Fruit fly (Drosophila melanogaster) whole organism, embryonic: Measurements from ENCODE around the gene Fnta.

Experiments
- ATbp ChIP-seq: fragments of 200-800 bp; sonication (Bioruptor generic); optimal IDR thresholded peaks from 2 replicates; lab custom pipeline; 2017; ENCODE audit warnings: missing biosample characterization, mild to moderate bottlenecking, missing genetic modification characterization, missing genetic modification reagents
- Asciz ChIP-seq: fragments of 200-800 bp; sonication (Bioruptor generic); optimal IDR thresholded peaks from 2 replicates; lab custom pipeline; 2017; ENCODE audit warnings: missing biosample characterization, mild to moderate bottlenecking, missing genetic modification characterization, missing genetic modification reagents
- CG10209 ChIP-seq: fragments of 200-800 bp; sonication (Bioruptor generic); optimal IDR thresholded peaks from 3 replicates; lab custom pipeline; 2017; ENCODE audit warnings: missing biosample characterization, mild to moderate bottlenecking, missing genetic modification characterization, missing genetic modification reagents
- CG13424 ChIP-seq: fragments of 200-800 bp; sonication (Bioruptor generic); optimal IDR thresholded peaks from 2 replicates; lab custom pipeline; 2019; ENCODE audit warnings: missing biosample characterization, mild to moderate bottlenecking, missing genetic modification characterization, moderate library complexity
- CG17612 ChIP-seq: fragments of 200-800 bp; sonication (Bioruptor generic); IDR thresholded peaks from 2 replicates; pipeline ENCODE4 v1.3.6; 2022; ENCODE audit warnings: missing biosample characterization, missing genetic modification characterization
- CG2678 ChIP-seq: fragments of 200-800 bp; sonication (Bioruptor generic); optimal IDR thresholded peaks from 3 replicates; lab custom pipeline; 2019; ENCODE audit warnings: missing biosample characterization, mild to moderate bottlenecking, missing genetic modification characterization, moderate library complexity
- CG2889 ChIP-seq: fragments of 200-800 bp; sonication (Bioruptor generic); IDR thresholded peaks from 3 replicates; pipeline ENCODE4 v1.3.6; 2022; ENCODE audit warnings: missing biosample characterization, missing genetic modification characterization
- CG30020 ChIP-seq: fragments of 200-800 bp; optimal IDR thresholded peaks from 2 replicates; lab custom pipeline; 2019; ENCODE audit warnings: missing biosample characterization, mild to moderate bottlenecking, missing genetic modification characterization, moderate library complexity
- CG31365 ChIP-seq: fragments of 200-800 bp; sonication (Bioruptor generic); optimal IDR thresholded peaks from 2 replicates; lab custom pipeline; 2018; ENCODE audit warnings: missing biosample characterization, mild to moderate bottlenecking, missing genetic modification characterization
- CG32532 ChIP-seq: fragments of 200-800 bp; sonication (Bioruptor generic); IDR thresholded peaks from 2 replicates; pipeline ENCODE4 v1.3.6; 2022; ENCODE audit warnings: missing biosample characterization, missing genetic modification characterization
- CG32767 ChIP-seq: fragments of 200-800 bp; sonication (Bioruptor generic); IDR thresholded peaks from 2 replicates; pipeline ENCODE4 v1.3.6; 2022; ENCODE audit warnings: missing biosample characterization, missing genetic modification characterization
- CG4617 ChIP-seq: fragments of 200-800 bp; sonication (Bioruptor generic); optimal IDR thresholded peaks from 3 replicates; lab custom pipeline; 2016; ENCODE audit warnings: missing biosample characterization, missing genetic modification characterization, borderline replicate concordance
- CG5180 ChIP-seq: fragments of 200-800 bp; sonication (Bioruptor generic); optimal IDR thresholded peaks from 3 replicates; lab custom pipeline; 2017; ENCODE audit warnings: missing biosample characterization, missing genetic modification characterization, mild to moderate bottlenecking, moderate library complexity, missing genetic modification reagents
- CG8281 ChIP-seq: fragments of 200-800 bp; sonication (Bioruptor generic); optimal IDR thresholded peaks from 2 replicates; lab custom pipeline; 2018; ENCODE audit warnings: missing biosample characterization, mild to moderate bottlenecking, missing genetic modification characterization, moderate library complexity
- CG8359 ChIP-seq: fragments of 200-800 bp; sonication (Bioruptor generic); optimal IDR thresholded peaks from 2 replicates; lab custom pipeline; 2017; ENCODE audit warnings: missing biosample characterization, mild to moderate bottlenecking, missing genetic modification characterization, borderline replicate concordance
- CG8924 ChIP-seq: fragments of 200-800 bp; optimal IDR thresholded peaks from 3 replicates; lab custom pipeline; 2019; ENCODE audit warnings: missing biosample characterization, mild to moderate bottlenecking, missing genetic modification characterization, moderate library complexity
- CG9727 ChIP-seq: fragments of 200-800 bp; sonication (Bioruptor generic); optimal IDR thresholded peaks from 3 replicates; lab custom pipeline; 2017; ENCODE audit warnings: missing biosample characterization, mild to moderate bottlenecking, missing genetic modification characterization
- Chrac-16 ChIP-seq: fragments of 200-800 bp; sonication (Bioruptor generic); optimal IDR thresholded peaks from 3 replicates; lab custom pipeline; 2016; ENCODE audit warnings: missing biosample characterization, missing genetic modification characterization
- D19B ChIP-seq: fragments of 200-800 bp; sonication (Bioruptor generic); optimal IDR thresholded peaks from 2 replicates; lab custom pipeline; 2017; ENCODE audit warnings: missing biosample characterization, mild to moderate bottlenecking, missing genetic modification characterization
- E2f2 ChIP-seq: fragments of 200-800 bp; sonication (Bioruptor generic); IDR thresholded peaks from 2 replicates; pipeline ENCODE4 v1.3.6; 2022; ENCODE audit warnings: missing biosample characterization, missing genetic modification characterization
- Hr3 ChIP-seq: fragments of 200-800 bp; sonication (Bioruptor generic); optimal IDR thresholded peaks from 3 replicates; lab custom pipeline; 2016; ENCODE audit warnings: missing biosample characterization, missing genetic modification characterization
- MBD-R2 ChIP-seq: fragments of 200-800 bp; sonication (Bioruptor generic); IDR thresholded peaks from 2 replicates; pipeline ENCODE4 v1.3.6; 2022; ENCODE audit warnings: missing biosample characterization, missing genetic modification characterization
- MTF-1 ChIP-seq: fragments of 200-800 bp; sonication (Bioruptor generic); optimal IDR thresholded peaks from 2 replicates; lab custom pipeline; 2018; ENCODE audit warnings: missing biosample characterization, mild to moderate bottlenecking, missing genetic modification characterization, borderline replicate concordance
- Poxn ChIP-seq: fragments of 200-800 bp; sonication (Bioruptor generic); IDR thresholded peaks from 2 replicates; pipeline ENCODE4 v1.3.6; 2022; ENCODE audit warnings: missing biosample characterization, missing genetic modification characterization
- Sox100B ChIP-seq: fragments of 200-800 bp; sonication (Bioruptor generic); optimal IDR thresholded peaks from 3 replicates; lab custom pipeline; 2018; ENCODE audit warnings: missing biosample characterization, mild to moderate bottlenecking, missing genetic modification characterization
- Trl ChIP-seq, 3 experiments: fragments of >200 bp in 2 of 3; fragments of 200-800 bp in 1 of 3; sonication (Bioruptor generic) in 1 of 3; optimal IDR thresholded peaks; 2 replicates in 1 of 3; 3 replicates in 2 of 3; lab custom pipeline; 2016 to 2017; ENCODE audit warnings: missing biosample characterization in 1 of 3, missing genetic modification characterization in 1 of 3
- bigmax ChIP-seq: fragments of 200-800 bp; sonication (Bioruptor generic); optimal IDR thresholded peaks from 2 replicates; lab custom pipeline; 2018; ENCODE audit warnings: missing biosample characterization, mild to moderate bottlenecking, missing genetic modification characterization
- bsh ChIP-seq, 2 experiments: fragments of 200-800 bp; sonication (Bioruptor generic); optimal IDR thresholded peaks; 2 replicates each; lab custom pipeline; 2017 to 2018; ENCODE audit warnings: mild to moderate bottlenecking in 2 of 2, missing biosample characterization in 2 of 2, missing genetic modification characterization in 2 of 2, moderate library complexity in 1 of 2
- btn ChIP-seq: fragments of 200-800 bp; sonication (Bioruptor generic); optimal IDR thresholded peaks from 2 replicates; lab custom pipeline; 2016; ENCODE audit warnings: missing biosample characterization, missing genetic modification characterization
- chn ChIP-seq: fragments of 200-800 bp; sonication (Bioruptor generic); optimal IDR thresholded peaks from 2 replicates; lab custom pipeline; 2016; ENCODE audit warnings: missing biosample characterization, missing genetic modification characterization
- ci ChIP-seq: fragments of 200-800 bp; sonication (Bioruptor generic); IDR thresholded peaks from 3 replicates; pipeline ENCODE4 v1.3.6; 2022; ENCODE audit warnings: missing biosample characterization, missing genetic modification characterization
- crol ChIP-seq: fragments of 200-800 bp; sonication (Bioruptor generic); IDR thresholded peaks from 2 replicates; pipeline ENCODE4 v1.3.6; 2022; ENCODE audit warnings: missing biosample characterization, missing genetic modification characterization
- ewg ChIP-seq: fragments of 200-800 bp; sonication (Bioruptor generic); optimal IDR thresholded peaks from 3 replicates; lab custom pipeline; 2017; ENCODE audit warnings: mild to moderate bottlenecking, missing biosample characterization, missing genetic modification reagents, missing genetic modification characterization
- hbn ChIP-seq: fragments of 200-800 bp; sonication (Bioruptor generic); IDR thresholded peaks from 2 replicates; pipeline ENCODE4 v1.3.6; 2022; ENCODE audit warnings: missing biosample characterization, missing genetic modification characterization; ENCODE audit not compliant: partially characterized antibody
- hth ChIP-seq: fragments of >200 bp; optimal IDR thresholded peaks from 2 replicates; lab custom pipeline; 2017; ENCODE audit warnings: inconsistent platforms
- insv ChIP-seq, 2 experiments: fragments of 200-800 bp; sonication (Bioruptor generic); optimal IDR thresholded peaks; 3 replicates each; lab custom pipeline; 2016 to 2018; ENCODE audit warnings: missing biosample characterization in 2 of 2, missing genetic modification characterization in 2 of 2
- kay ChIP-seq: fragments of 200-800 bp; sonication (Bioruptor generic); optimal IDR thresholded peaks from 2 replicates; lab custom pipeline; 2016; ENCODE audit warnings: missing biosample characterization, missing genetic modification characterization
- lola ChIP-seq, 3 experiments: fragments of >200 bp in 2 of 3; fragments of 200-800 bp in 1 of 3; sonication (Bioruptor generic) in 1 of 3; optimal IDR thresholded peaks; 2 replicates each; lab custom pipeline; 2017 to 2019; ENCODE audit warnings: missing biosample characterization in 3 of 3, missing genetic modification characterization in 3 of 3, mild to moderate bottlenecking in 1 of 3, moderate library complexity in 1 of 3
- maf-S ChIP-seq: fragments of 200-800 bp; sonication (Bioruptor generic); optimal IDR thresholded peaks from 2 replicates; lab custom pipeline; 2016; ENCODE audit warnings: missing biosample characterization, missing genetic modification characterization
- p53 ChIP-seq: fragments of 200-800 bp; sonication (Bioruptor generic); optimal IDR thresholded peaks from 2 replicates; lab custom pipeline; 2016; ENCODE audit warnings: missing biosample characterization, missing genetic modification characterization
- pfk ChIP-seq: fragments of 200-800 bp; sonication (Bioruptor generic); optimal IDR thresholded peaks from 2 replicates; lab custom pipeline; 2018; ENCODE audit warnings: missing biosample characterization, mild to moderate bottlenecking, missing genetic modification characterization, moderate library complexity
- sens ChIP-seq: fragments of 200-800 bp; sonication (Bioruptor generic); peaks from one replicate; lab custom pipeline; 2016; ENCODE audit warnings: missing biosample characterization, missing genetic modification characterization
- sens-2 ChIP-seq: fragments of 200-800 bp; sonication (Bioruptor generic); IDR thresholded peaks from 2 replicates; pipeline ENCODE4 v1.3.6; 2022; ENCODE audit warnings: missing biosample characterization, missing genetic modification characterization
- seq ChIP-seq: fragments of 200-800 bp; sonication (Bioruptor generic); IDR thresholded peaks from 2 replicates; pipeline ENCODE4 v1.3.6; 2022; ENCODE audit warnings: missing biosample characterization, missing genetic modification characterization
- shn ChIP-seq: fragments of 200-800 bp; sonication (Bioruptor generic); optimal IDR thresholded peaks from 3 replicates; lab custom pipeline; 2016; ENCODE audit warnings: missing biosample characterization, missing genetic modification characterization
- tin ChIP-seq: fragments of 200-800 bp; sonication (Bioruptor generic); optimal IDR thresholded peaks from 3 replicates; lab custom pipeline; 2016; ENCODE audit warnings: missing biosample characterization, missing genetic modification characterization
- tx ChIP-seq: fragments of 200-800 bp; sonication (Bioruptor generic); optimal IDR thresholded peaks from 2 replicates; lab custom pipeline; 2016; ENCODE audit warnings: missing biosample characterization, missing genetic modification characterization
- vfl ChIP-seq: fragments of 200-800 bp; sonication (Bioruptor generic); optimal IDR thresholded peaks from 2 replicates; lab custom pipeline; 2016; ENCODE audit warnings: missing biosample characterization, missing genetic modification characterization

Gene Fnta

DNA sequence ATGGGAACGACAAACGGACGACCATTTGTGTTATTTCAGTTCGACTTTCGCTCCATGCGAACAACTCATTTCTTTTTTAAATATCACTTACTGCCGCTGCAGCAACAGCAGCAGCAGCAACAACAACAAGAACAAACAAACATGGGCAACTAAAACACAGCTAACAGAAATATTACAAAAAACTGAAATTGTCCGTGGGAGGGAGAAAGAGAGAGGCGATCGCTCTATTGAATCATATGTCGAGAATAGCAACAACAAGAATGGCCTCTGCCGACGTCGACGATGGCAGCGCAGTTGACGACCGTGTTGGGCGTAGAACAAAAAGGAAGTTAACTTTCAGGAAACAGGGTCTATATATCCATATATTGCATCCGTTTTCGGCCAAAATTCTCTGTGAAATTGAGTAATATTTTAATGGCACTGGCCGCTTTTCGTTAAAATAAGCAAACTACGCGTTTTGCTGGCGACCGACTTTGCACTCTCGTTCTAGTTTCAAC lies 16.2 kb upstream of the Fnta start (continued):
- TF ChIP-seq CG17612 (GFP tag; lab: Robert Waterston, UW) (no peak), tin (GFP tag; lab: Kevin White, UChicago) (no peak), CG8924 (no peak), hth (lab: Kevin White, UChicago) (no peak), CG5180 (GFP tag; lab: Kevin White, UChicago) (no peak), Trl (optimal IDR thresholded peaks at IDR 0.05; lab: Kevin White, UChicago) (peak in 1 of 2 experiments; percentile 32), Trl (GFP tag; optimal IDR thresholded peaks at IDR 0.05; lab: Kevin White, UChicago) (no peak), shn (no peak), lola (GFP tag; optimal IDR thresholded peaks at IDR 0.05; lab: Kevin White, UChicago) (no peak), CG30020 (tag; lab: Kevin White, UChicago) (no peak), kay (GFP tag; lab: Kevin White, UChicago) (no peak), Hr3 (GFP tag; lab: Kevin White, UChicago) (no peak), hbn (no peak), tx (GFP tag; lab: Kevin White, UChicago) (no peak), Asciz (GFP tag; lab: Kevin White, UChicago) (no peak), Poxn (no peak), bigmax (GFP tag; lab: Kevin White, UChicago) (no peak), CG32767 (GFP tag; lab: Robert Waterston, UW) (no peak), sens-2 (GFP tag; lab: Robert Waterston, UW) (no peak), seq (GFP tag; lab: Robert Waterston, UW) (no peak), btn (GFP tag; lab: Kevin White, UChicago) (no peak), chn (no peak), CG2889 (GFP tag; lab: Robert Waterston, UW) (no peak), CG13424 (tag; lab: Kevin White, UChicago) (no peak), vfl (GFP tag; lab: Kevin White, UChicago) (no peak), CG4617 (GFP tag; lab: Kevin White, UChicago) (no peak), CG32532 (GFP tag; lab: Robert Waterston, UW) (no peak), maf-S (GFP tag; lab: Kevin White, UChicago) (no peak)

DNA sequence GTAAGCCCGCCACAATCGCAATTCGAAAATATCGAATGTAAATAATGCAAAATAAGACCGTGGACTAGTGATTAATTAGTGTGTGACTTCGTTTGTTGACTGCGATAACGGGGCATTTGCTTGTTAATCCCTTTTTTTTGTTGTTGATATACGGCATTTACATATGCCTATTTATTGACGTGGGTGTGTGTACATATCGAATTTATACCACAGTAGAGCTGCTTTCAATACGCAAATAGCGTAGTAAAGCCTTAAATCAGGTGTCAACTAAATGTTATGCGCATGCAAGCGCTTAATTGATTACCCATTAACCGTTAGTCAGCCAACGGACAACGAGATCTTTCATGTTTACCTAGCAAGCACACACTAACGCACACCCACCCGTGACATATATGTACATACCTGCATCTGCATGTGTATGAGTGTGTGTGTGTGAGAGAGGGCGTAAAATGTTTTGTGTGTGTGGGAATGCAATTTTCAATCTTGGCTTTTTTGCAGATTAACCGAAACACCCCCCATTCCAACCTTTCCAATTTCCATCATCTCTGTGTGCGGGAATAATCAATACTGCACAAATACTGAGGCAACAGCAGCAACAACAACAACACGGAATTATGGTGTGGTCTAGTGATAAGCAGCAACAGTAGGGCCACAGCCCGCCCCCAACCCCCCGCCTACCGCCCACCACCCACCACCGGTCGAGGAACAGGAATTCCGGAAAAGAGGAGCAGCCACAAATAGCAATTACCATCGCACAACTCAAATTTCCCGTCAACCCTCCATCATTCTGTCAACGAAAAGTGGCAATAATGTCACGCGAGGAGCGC lies 8.2 kb upstream of the Fnta start:
- TF ChIP-seq ewg: peak; percentile 1
- peak; percentile 24 for TF ChIP-seq CG8359
- peak in 1 of 2 experiments; percentile 66 for TF ChIP-seq bsh (GFP tag; optimal IDR thresholded peaks at IDR 0.05; lab: Kevin White, UChicago)
- peak; percentile 54 for TF ChIP-seq MTF-1 (GFP tag; lab: Kevin White, UChicago)
- TF ChIP-seq maf-S (GFP tag; lab: Kevin White, UChicago): peak; percentile 10
- TF ChIP-seq insv (GFP tag; optimal IDR thresholded peaks at IDR 0.05; lab: Kevin White, UChicago): peak in 1 of 2 experiments; percentile 7
- TF ChIP-seq CG31365 (tag; lab: Kevin White, UChicago): peak; percentile 51
- no peak for TF ChIP-seq E2f2 (GFP tag; lab: Robert Waterston, UW)
- TF ChIP-seq D19B: no peak
- peak; percentile 76 for TF ChIP-seq Sox100B (GFP tag; lab: Kevin White, UChicago)
- peak; percentile 33; the same call in 1 of the 2 replicates for TF ChIP-seq MBD-R2 (GFP tag; lab: Robert Waterston, UW)
- peak; percentile 94 for TF ChIP-seq sens (GFP tag; lab: Kevin White, UChicago)
- TF ChIP-seq CG2678: peak; percentile 71
- TF ChIP-seq ci: peak; percentile 58; the same call in 2 of the 3 replicates
- peak; percentile 56; the same call in 1 of the 2 replicates for TF ChIP-seq crol (GFP tag; lab: Robert Waterston, UW)
- TF ChIP-seq CG9727 (GFP tag; lab: Kevin White, UChicago): peak; percentile 8
- TF ChIP-seq Chrac-16: no peak
- TF ChIP-seq CG10209 (GFP tag; lab: Kevin White, UChicago): peak; percentile 38
- TF ChIP-seq p53 (GFP tag; lab: Kevin White, UChicago): peak; percentile 91
- TF ChIP-seq ATbp (GFP tag; lab: Kevin White, UChicago): peak; percentile 60
- TF ChIP-seq pfk: peak; percentile 47
- peak; percentile 64 for TF ChIP-seq CG8281 (tag; lab: Kevin White, UChicago)
